Worm (Caenorhabditis elegans): ENCODE data around the gene C07E3.8.

DNA sequence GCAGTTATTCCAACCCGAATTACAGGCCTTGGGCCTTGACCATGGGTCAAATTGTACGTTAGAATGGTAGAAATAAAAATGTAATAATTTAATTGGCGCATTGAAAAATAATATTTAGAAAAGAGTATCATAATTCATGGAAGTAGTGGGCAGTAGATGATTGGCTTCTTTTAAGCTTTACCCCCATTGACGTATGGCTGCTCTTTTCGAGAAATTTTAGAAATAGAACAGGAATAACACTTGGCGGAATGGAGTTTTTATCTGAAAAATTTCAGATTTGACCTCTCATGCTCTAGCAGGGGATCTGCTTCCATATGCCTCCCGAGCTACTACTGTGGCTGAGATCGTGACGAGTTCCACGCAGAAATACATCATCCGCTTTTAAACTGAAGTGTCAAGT is 43.3 kb upstream of the C07E3.8 start, which contains the start of gene gcy-4:
- TF ChIP-seq flt-1 (GFP tag; IDR thresholded peaks at IDR 0.05), result no peak
- no peak for TF ChIP-seq ztf-29 (GFP tag; IDR thresholded peaks at IDR 0.05)
- no peak for TF ChIP-seq cog-1 (tag; optimal IDR thresholded peaks at IDR 0.05)
- TF ChIP-seq med-1 (GFP tag; optimal IDR thresholded peaks at IDR 0.05; ENCODE audit: insufficient read depth), result no peak
- TF ChIP-seq ztf-23 (GFP tag; IDR thresholded peaks at IDR 0.05), result no peak
- no peak for TF ChIP-seq ref-1 (GFP tag; conservative IDR thresholded peaks at IDR 0.05)
- TF ChIP-seq T22C8.4 (GFP tag; IDR thresholded peaks at IDR 0.05), result no peak
- TF ChIP-seq tab-1 (GFP tag; IDR thresholded peaks at IDR 0.05), result no peak

Data from whole organism, midembryonic.